Fruit fly (Drosophila melanogaster): ENCODE measurements around the gene Rab40.

Gene Rab40

DNA sequence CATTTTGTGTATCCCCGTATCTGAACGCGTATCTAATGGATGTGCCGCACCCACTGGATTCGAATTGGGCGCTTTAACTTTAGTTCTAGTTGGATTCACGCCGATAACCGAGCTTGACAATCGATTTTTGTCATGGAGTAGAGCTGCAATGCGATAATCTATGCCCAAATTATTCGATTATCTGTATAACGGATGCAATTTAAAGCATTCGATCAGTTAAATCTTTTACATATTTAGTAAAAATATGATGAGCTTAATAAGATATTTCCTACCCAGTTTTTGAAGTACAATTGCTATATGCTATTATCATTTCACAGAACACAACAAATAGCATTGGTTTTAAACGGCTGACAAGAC lies 4.3 kb upstream of the Rab40 start:
- no peak for TF ChIP-seq CG32121 (GFP tag; IDR thresholded peaks at IDR 0.05)
- TF ChIP-seq CG34367 (tag; optimal IDR thresholded peaks at IDR 0.05): no peak
- no peak for TF ChIP-seq Snoo (tag; optimal IDR thresholded peaks at IDR 0.05)
- no peak for TF ChIP-seq CG12605 (GFP tag; IDR thresholded peaks at IDR 0.05)
- no peak for TF ChIP-seq rn (GFP tag; IDR thresholded peaks at IDR 0.05)
- TF ChIP-seq CG10348 (GFP tag; IDR thresholded peaks at IDR 0.05): no peak
- TF ChIP-seq gl (tag; optimal IDR thresholded peaks at IDR 0.05): no peak
- no peak for TF ChIP-seq CG15710 (tag; optimal IDR thresholded peaks at IDR 0.05)
- no peak for TF ChIP-seq CG13204 (GFP tag; optimal IDR thresholded peaks at IDR 0.05)
- no peak for TF ChIP-seq CG17806 (tag; optimal IDR thresholded peaks at IDR 0.05)
- no peak for TF ChIP-seq CG4496 (GFP tag; IDR thresholded peaks at IDR 0.05)
- no peak for TF ChIP-seq fd96Ca (GFP tag; IDR thresholded peaks at IDR 0.05)

dm6 chrX:12466541-12467240 lies 3.8 kb upstream of the Rab40 start:
- TF ChIP-seq gl (tag; optimal IDR thresholded peaks at IDR 0.05): no peak
- no peak for TF ChIP-seq CG34367 (tag; optimal IDR thresholded peaks at IDR 0.05)
- TF ChIP-seq Pif1B (GFP tag; optimal IDR thresholded peaks at IDR 0.05): no peak
- no peak for TF ChIP-seq CG4496 (GFP tag; IDR thresholded peaks at IDR 0.05)
- TF ChIP-seq Snoo (tag; optimal IDR thresholded peaks at IDR 0.05): no peak
- no peak for TF ChIP-seq EcR (GFP tag; optimal IDR thresholded peaks at IDR 0.05)
- no peak for TF ChIP-seq CG12605 (GFP tag; IDR thresholded peaks at IDR 0.05)
- TF ChIP-seq Pif1A (GFP tag; optimal IDR thresholded peaks at IDR 0.05): no peak
- no peak for TF ChIP-seq CG32121 (GFP tag; IDR thresholded peaks at IDR 0.05)
- no peak for TF ChIP-seq rn (GFP tag; IDR thresholded peaks at IDR 0.05)
- no peak for TF ChIP-seq fd96Ca (GFP tag; IDR thresholded peaks at IDR 0.05)
- TF ChIP-seq CG10348 (GFP tag; IDR thresholded peaks at IDR 0.05): no peak
- TF ChIP-seq CG14655 (GFP tag; optimal IDR thresholded peaks at IDR 0.05): no peak
- no peak for TF ChIP-seq CG13204 (GFP tag; optimal IDR thresholded peaks at IDR 0.05)

- TF ChIP-seq D1 (tag; optimal IDR thresholded peaks at IDR 0.05) (no peak), CG4496 (GFP tag; IDR thresholded peaks at IDR 0.05) (no peak), CG14655 (GFP tag; optimal IDR thresholded peaks at IDR 0.05) (no peak), Ets98B (GFP tag; IDR thresholded peaks at IDR 0.05) (no peak), CG9948 (tag; optimal IDR thresholded peaks at IDR 0.05) (no peak), Pif1A (GFP tag; optimal IDR thresholded peaks at IDR 0.05) (no peak), CG10348 (GFP tag; IDR thresholded peaks at IDR 0.05) (no peak), CG32121 (GFP tag; IDR thresholded peaks at IDR 0.05) (no peak), CG12605 (GFP tag; IDR thresholded peaks at IDR 0.05) (no peak), Snoo (tag; optimal IDR thresholded peaks at IDR 0.05) (no peak), gl (tag; optimal IDR thresholded peaks at IDR 0.05) (no peak), CG17806 (tag; optimal IDR thresholded peaks at IDR 0.05) (no peak), fd96Ca (GFP tag; IDR thresholded peaks at IDR 0.05) (no peak), EcR (GFP tag; optimal IDR thresholded peaks at IDR 0.05) (no peak), Pif1B (GFP tag; optimal IDR thresholded peaks at IDR 0.05) (no peak), CG13204 (GFP tag; optimal IDR thresholded peaks at IDR 0.05) (no peak), CG34367 (tag; optimal IDR thresholded peaks at IDR 0.05) (no peak), CG15710 (tag; optimal IDR thresholded peaks at IDR 0.05) (no peak), rn (GFP tag; IDR thresholded peaks at IDR 0.05) (no peak), CG8301 (tag; optimal IDR thresholded peaks at IDR 0.05) (no peak)
These were observed 2.4 kb upstream of the Rab40 start for dm6 chrX:12465316-12465715.

dm6 chrX:12463560-12463959 lies 648 bp upstream of the Rab40 start:
- TF ChIP-seq CG34367 (tag; optimal IDR thresholded peaks at IDR 0.05) (no peak), rn (GFP tag; IDR thresholded peaks at IDR 0.05) (no peak), CG10348 (GFP tag; IDR thresholded peaks at IDR 0.05) (no peak), fd96Ca (GFP tag; IDR thresholded peaks at IDR 0.05) (no peak), Pif1A (GFP tag; optimal IDR thresholded peaks at IDR 0.05) (no peak), CG32121 (GFP tag; IDR thresholded peaks at IDR 0.05) (no peak), Ets98B (GFP tag; IDR thresholded peaks at IDR 0.05) (no peak), EcR (GFP tag; optimal IDR thresholded peaks at IDR 0.05) (peak; percentile 54), CG17806 (tag; optimal IDR thresholded peaks at IDR 0.05) (no peak)

dm6 chrX:12462216-12462615 lies 696 bp downstream of the Rab40 start:
- TF ChIP-seq D1 (tag; optimal IDR thresholded peaks at IDR 0.05) (peak; percentile 6), Pif1A (GFP tag; optimal IDR thresholded peaks at IDR 0.05) (no peak), CG13204 (GFP tag; optimal IDR thresholded peaks at IDR 0.05) (no peak)

dm6 chrX:12457713-12458233 lies 5.1 kb downstream of the Rab40 start, which contains the start of gene CG15731:
Gene CG15731 (minus strand): TSS chrX:12457763.
- TF ChIP-seq CG15710 (tag; optimal IDR thresholded peaks at IDR 0.05) (no peak), Pif1B (GFP tag; optimal IDR thresholded peaks at IDR 0.05) (no peak), CG34367 (tag; optimal IDR thresholded peaks at IDR 0.05) (no peak), Pif1A (GFP tag; optimal IDR thresholded peaks at IDR 0.05) (no peak), fd96Ca (GFP tag; IDR thresholded peaks at IDR 0.05) (no peak), EcR (GFP tag; optimal IDR thresholded peaks at IDR 0.05) (no peak), rn (GFP tag; IDR thresholded peaks at IDR 0.05) (no peak)

dm6 chrX:12455891-12456290 lies 7.0 kb downstream of the Rab40 start:
- TF ChIP-seq fd96Ca (GFP tag; IDR thresholded peaks at IDR 0.05) (no peak), EcR (GFP tag; optimal IDR thresholded peaks at IDR 0.05) (no peak), CG4496 (GFP tag; IDR thresholded peaks at IDR 0.05) (no peak), Pif1A (GFP tag; optimal IDR thresholded peaks at IDR 0.05) (no peak), CG10348 (GFP tag; IDR thresholded peaks at IDR 0.05) (no peak), CG13204 (GFP tag; optimal IDR thresholded peaks at IDR 0.05) (no peak), Pif1B (GFP tag; optimal IDR thresholded peaks at IDR 0.05) (no peak), CG32121 (GFP tag; IDR thresholded peaks at IDR 0.05) (no peak), CG9948 (tag; optimal IDR thresholded peaks at IDR 0.05) (no peak), Ets98B (GFP tag; IDR thresholded peaks at IDR 0.05) (no peak), D1 (tag; optimal IDR thresholded peaks at IDR 0.05) (no peak), CG17806 (tag; optimal IDR thresholded peaks at IDR 0.05) (no peak), Snoo (tag; optimal IDR thresholded peaks at IDR 0.05) (no peak), CG8301 (tag; optimal IDR thresholded peaks at IDR 0.05) (no peak), gl (tag; optimal IDR thresholded peaks at IDR 0.05) (no peak), rn (GFP tag; IDR thresholded peaks at IDR 0.05) (no peak)
